Worm (Caenorhabditis elegans): ENCODE results near the gene otpl-2.

ce11 chrV:4038557-4038956, 35.0 kb upstream of the otpl-2 start:
- TF ChIP-seq unc-62 (GFP tag; optimal IDR thresholded peaks at IDR 0.05) (no peak), drap-1 (GFP tag; optimal IDR thresholded peaks at IDR 0.05) (no peak), ces-1 (GFP tag; optimal IDR thresholded peaks at IDR 0.05) (no peak), M03D4.4 (tag; optimal IDR thresholded peaks at IDR 0.05) (no peak)

Measured in whole organism, mixed stage, embryonic.